Worm (Caenorhabditis elegans) whole organism, L1 larva: ENCODE results near the gene srg-13.

Experiments
- C04F5.9 ChIP-seq: sonication (generic microtip); optimal IDR thresholded peaks from 2 replicates; lab custom pipeline; 2016; ENCODE audit warnings: missing genetic modification characterization, missing compliant biosample characterization
- C34B4.2 ChIP-seq: sonication (generic microtip); optimal IDR thresholded peaks from 2 replicates; lab custom pipeline; 2017; ENCODE audit warnings: mild to moderate bottlenecking, missing genetic modification characterization, missing compliant biosample characterization
- Y116A8C.19 ChIP-seq: sonication (generic microtip); optimal IDR thresholded peaks from 2 replicates; lab custom pipeline; 2016; ENCODE audit warnings: missing compliant biosample characterization, missing genetic modification characterization, borderline replicate concordance
- aha-1 ChIP-seq: fragments of 150-350 bp; optimal IDR thresholded peaks from 2 replicates; lab custom pipeline; 2014; ENCODE audit warnings: missing biosample characterization, missing genetic modification characterization
- alr-1 ChIP-seq: fragments of 200-800 bp; sonication (Bioruptor generic); optimal IDR thresholded peaks from 2 replicates; lab custom pipeline; 2018; ENCODE audit warnings: borderline replicate concordance, mild to moderate bottlenecking, missing genetic modification characterization, missing compliant biosample characterization
- aly-2 ChIP-seq: fragments of 150-350 bp; optimal IDR thresholded peaks from 2 replicates; lab custom pipeline; 2014; ENCODE audit warnings: missing biosample characterization, missing genetic modification characterization
- blmp-1 ChIP-seq: fragments of 150-350 bp; optimal IDR thresholded peaks from 2 replicates; lab custom pipeline; 2014; ENCODE audit warnings: missing biosample characterization, missing genetic modification characterization
- ceh-8 ChIP-seq: fragments of 200-800 bp; sonication (Bioruptor generic); optimal IDR thresholded peaks from 2 replicates; lab custom pipeline; 2018; ENCODE audit warnings: mild to moderate bottlenecking, missing genetic modification characterization, moderate library complexity, missing compliant biosample characterization
- ces-1 ChIP-seq: fragments of 150-350 bp; optimal IDR thresholded peaks from 2 replicates; lab custom pipeline; 2014; ENCODE audit warnings: missing biosample characterization, missing genetic modification reagents, missing genetic modification characterization
- efl-1 ChIP-seq, 4 experiments: fragments of 150-350 bp; optimal IDR thresholded peaks in 3 of 4; peaks in 1 of 4; 1 replicate in 1 of 4; 2 replicates in 3 of 4; lab custom pipeline; 2014; ENCODE audit warnings: missing biosample characterization in 2 of 4, missing genetic modification characterization in 2 of 4, missing genetic modification reagents in 2 of 4
- egl-13 ChIP-seq: sonication (generic microtip); optimal IDR thresholded peaks from 2 replicates; lab custom pipeline; 2016; ENCODE audit warnings: missing genotype, missing genetic modification reagents, missing genetic modification characterization, missing compliant biosample characterization
- elt-2 ChIP-seq: sonication (generic microtip); optimal IDR thresholded peaks from 2 replicates; lab custom pipeline; 2016; ENCODE audit warnings: missing genetic modification characterization, mild to moderate bottlenecking, inconsistent platforms, missing compliant biosample characterization, missing genetic modification reagents
- fkh-10 ChIP-seq: sonication (generic microtip); optimal IDR thresholded peaks from 2 replicates; lab custom pipeline; 2017; ENCODE audit warnings: missing biosample characterization, missing genetic modification reagents, missing genetic modification characterization
- fkh-8 ChIP-seq: sonication (generic microtip); optimal IDR thresholded peaks from 2 replicates; lab custom pipeline; 2016; ENCODE audit warnings: mild to moderate bottlenecking, missing genetic modification characterization, missing compliant biosample characterization
- fos-1 ChIP-seq: fragments of 150-350 bp; optimal IDR thresholded peaks from 2 replicates; lab custom pipeline; 2014; ENCODE audit warnings: missing biosample characterization, missing genetic modification characterization
- grh-1 ChIP-seq: fragments of 200-800 bp; sonication (Bioruptor generic); IDR thresholded peaks from 2 replicates; pipeline ENCODE4 v1.3.6; 2022; ENCODE audit warnings: missing genetic modification reagents, missing genetic modification characterization, missing compliant biosample characterization
- hlh-17 ChIP-seq: fragments of 200-800 bp; sonication (Bioruptor generic); optimal IDR thresholded peaks from 2 replicates; lab custom pipeline; 2018; ENCODE audit warnings: missing genetic modification characterization, mild to moderate bottlenecking, missing compliant biosample characterization, moderate library complexity, borderline replicate concordance
- hlh-4 ChIP-seq: sonication (generic microtip); optimal IDR thresholded peaks from 2 replicates; lab custom pipeline; 2016; ENCODE audit warnings: mild to moderate bottlenecking, missing genetic modification characterization, missing compliant biosample characterization
- hpl-2 ChIP-seq: fragments of 150-350 bp; optimal IDR thresholded peaks from 2 replicates; lab custom pipeline; 2014; ENCODE audit warnings: missing biosample characterization, missing genetic modification reagents, missing genetic modification characterization
- irx-1 ChIP-seq: sonication (generic microtip); optimal IDR thresholded peaks from 2 replicates; lab custom pipeline; 2016; ENCODE audit warnings: missing genetic modification characterization, missing compliant biosample characterization
- isw-1 ChIP-seq: fragments of 200-800 bp; sonication (Bioruptor generic); IDR thresholded peaks from 2 replicates; pipeline ENCODE4 v1.3.6; 2022; ENCODE audit warnings: missing genetic modification characterization, missing compliant biosample characterization
- jun-1 ChIP-seq: fragments of 150-350 bp; optimal IDR thresholded peaks from 2 replicates; lab custom pipeline; 2014; ENCODE audit warnings: missing biosample characterization, missing genetic modification reagents, missing genetic modification characterization
- lin-13 ChIP-seq: fragments of 150-350 bp; optimal IDR thresholded peaks from 2 replicates; lab custom pipeline; 2014; ENCODE audit warnings: missing biosample characterization, missing genetic modification reagents, missing genetic modification characterization
- lin-35 ChIP-seq, 2 experiments: fragments of 150-350 bp; optimal IDR thresholded peaks; 2 replicates each; lab custom pipeline; 2014; ENCODE audit warnings: missing biosample characterization in 2 of 2, missing genetic modification characterization in 2 of 2, missing genetic modification reagents in 2 of 2
- lin-39 ChIP-seq: fragments of 150-350 bp; optimal IDR thresholded peaks from 2 replicates; lab custom pipeline; 2014; ENCODE audit warnings: missing biosample characterization, missing genetic modification reagents, missing genetic modification characterization
- lir-3 ChIP-seq: sonication (generic microtip); optimal IDR thresholded peaks from 2 replicates; lab custom pipeline; 2016; ENCODE audit warnings: mild to moderate bottlenecking, missing genetic modification characterization, moderate library complexity, missing compliant biosample characterization; ENCODE audit not compliant: poor library complexity
- mab-9 ChIP-seq: fragments of 200-800 bp; sonication (Bioruptor generic); IDR thresholded peaks from 2 replicates; pipeline ENCODE4 v1.3.6; 2022; ENCODE audit warnings: missing genetic modification reagents, missing genetic modification characterization, missing compliant biosample characterization
- nhr-20 ChIP-seq: sonication (generic microtip); optimal IDR thresholded peaks from 2 replicates; lab custom pipeline; 2016; ENCODE audit warnings: mild to moderate bottlenecking, missing genetic modification characterization, missing compliant biosample characterization
- nhr-47 ChIP-seq: sonication (generic microtip); optimal IDR thresholded peaks from 2 replicates; lab custom pipeline; 2016; ENCODE audit warnings: mild to moderate bottlenecking, missing genetic modification characterization, moderate library complexity, missing compliant biosample characterization
- nhr-76 ChIP-seq: sonication (generic microtip); optimal IDR thresholded peaks from 2 replicates; lab custom pipeline; 2017; ENCODE audit warnings: missing biosample characterization, missing genetic modification characterization
- nhr-84 ChIP-seq: sonication (generic microtip); optimal IDR thresholded peaks from 2 replicates; lab custom pipeline; 2017; ENCODE audit warnings: missing biosample characterization, missing genetic modification characterization
- pag-3 ChIP-seq: sonication (generic microtip); optimal IDR thresholded peaks from 2 replicates; lab custom pipeline; 2017; ENCODE audit warnings: missing genetic modification characterization, mild to moderate bottlenecking, missing compliant biosample characterization, antibody characterized with exemption, borderline replicate concordance; ENCODE audit not compliant: insufficient read depth
- pax-3 ChIP-seq: fragments of 200-800 bp; sonication (Bioruptor generic); optimal IDR thresholded peaks from 2 replicates; lab custom pipeline; 2018; ENCODE audit warnings: mild to moderate bottlenecking, missing genetic modification characterization, moderate library complexity, missing compliant biosample characterization
- pqm-1 ChIP-seq: sonication (generic microtip); optimal IDR thresholded peaks from 3 replicates; lab custom pipeline; 2017; ENCODE audit warnings: missing biosample characterization, missing genetic modification characterization
- skn-1 ChIP-seq: fragments of 150-350 bp; optimal IDR thresholded peaks from 2 replicates; lab custom pipeline; 2014; ENCODE audit warnings: missing biosample characterization, missing genetic modification characterization
- snpc-4 ChIP-seq: fragments of 150-350 bp; optimal IDR thresholded peaks from 2 replicates; lab custom pipeline; 2014; ENCODE audit warnings: missing biosample characterization, missing genetic modification characterization
- sup-37 ChIP-seq: fragments of 200-800 bp; sonication (Bioruptor generic); optimal IDR thresholded peaks from 2 replicates; lab custom pipeline; 2018; ENCODE audit warnings: mild to moderate bottlenecking, missing genetic modification characterization, missing compliant biosample characterization
- tbx-2 ChIP-seq: sonication (generic microtip); optimal IDR thresholded peaks from 2 replicates; lab custom pipeline; 2016; ENCODE audit warnings: missing genetic modification characterization, missing compliant biosample characterization
- tlp-1 ChIP-seq: fragments of 150-350 bp; optimal IDR thresholded peaks from 2 replicates; lab custom pipeline; 2014; ENCODE audit warnings: missing biosample characterization, missing genetic modification characterization
- unc-30 ChIP-seq: sonication (generic microtip); optimal IDR thresholded peaks from 2 replicates; lab custom pipeline; 2017; ENCODE audit warnings: missing biosample characterization, missing genetic modification characterization
- unc-62 ChIP-seq: fragments of 150-350 bp; optimal IDR thresholded peaks from 2 replicates; lab custom pipeline; 2014; ENCODE audit warnings: missing biosample characterization, missing genetic modification reagents, missing genetic modification characterization
- unc-86 ChIP-seq: sonication (generic microtip); optimal IDR thresholded peaks from 2 replicates; lab custom pipeline; 2016; ENCODE audit warnings: missing genetic modification characterization, missing compliant biosample characterization
- unc-98 ChIP-seq: fragments of 200-800 bp; sonication (Bioruptor generic); IDR thresholded peaks from 2 replicates; pipeline ENCODE4 v1.3.6; 2022; ENCODE audit warnings: missing genetic modification characterization, missing compliant biosample characterization
- vab-15 ChIP-seq: sonication (generic microtip); optimal IDR thresholded peaks from 2 replicates; lab custom pipeline; 2017; ENCODE audit warnings: missing genotype, mild to moderate bottlenecking, missing genetic modification characterization, missing compliant biosample characterization
- xbp-1 ChIP-seq: sonication (generic microtip); optimal IDR thresholded peaks from 2 replicates; lab custom pipeline; 2016; ENCODE audit warnings: missing genetic modification characterization, missing compliant biosample characterization
- zag-1 ChIP-seq: fragments of 150-350 bp; optimal IDR thresholded peaks from 2 replicates; lab custom pipeline; 2014; ENCODE audit warnings: missing biosample characterization, missing genetic modification characterization
- zip-4 ChIP-seq: fragments of 200-800 bp; sonication (Bioruptor generic); optimal IDR thresholded peaks from 2 replicates; lab custom pipeline; 2018; ENCODE audit warnings: mild to moderate bottlenecking, missing genetic modification characterization, moderate library complexity, missing compliant biosample characterization
- ztf-11 ChIP-seq, 2 experiments: sonication (generic microtip); optimal IDR thresholded peaks; 2 replicates each; lab custom pipeline; 2016 to 2017; ENCODE audit warnings: missing genetic modification characterization in 2 of 2, missing biosample characterization in 1 of 2, missing compliant biosample characterization in 1 of 2
- ztf-4 ChIP-seq: fragments of 150-350 bp; optimal IDR thresholded peaks from 2 replicates; lab custom pipeline; 2014; ENCODE audit warnings: missing biosample characterization, missing genetic modification characterization

The srg-13 gene

DNA sequence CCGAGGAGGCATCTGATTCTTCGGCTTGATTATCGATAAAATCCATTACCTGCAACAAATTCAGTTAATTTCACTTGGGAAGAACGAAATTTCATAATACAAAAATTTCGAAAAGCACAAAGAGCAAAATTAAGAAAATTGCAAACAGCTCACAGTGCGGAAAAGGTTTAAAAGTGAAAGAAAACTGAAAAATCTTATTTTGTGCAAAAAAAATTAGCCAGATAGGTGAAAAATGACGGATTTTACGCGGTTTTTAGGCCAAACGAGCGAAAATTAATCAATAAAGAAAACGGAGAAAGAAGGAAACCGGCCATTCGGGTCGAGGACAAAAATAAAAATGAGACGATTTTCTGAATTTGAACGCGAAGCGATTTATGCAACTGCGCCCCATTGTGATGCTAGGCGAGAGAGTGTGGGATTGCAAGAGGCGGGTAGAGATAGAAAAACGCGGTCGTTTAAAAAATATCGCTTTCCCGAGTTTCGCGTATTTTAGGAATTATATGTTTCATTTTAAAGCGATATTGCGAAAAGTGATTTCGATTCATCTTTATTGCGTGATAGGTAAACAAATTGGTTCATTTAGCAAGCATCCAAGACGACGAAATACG lies 48.7 kb downstream of the srg-13 start, which contains the start of gene emb-5 (continued):
- TF ChIP-seq ces-1 (GFP tag; lab: Kevin White, UChicago) = no peak
- TF ChIP-seq isw-1 = peak; percentile 75
- peak; percentile 7 for TF ChIP-seq aly-2
- TF ChIP-seq aha-1 (tag; lab: Kevin White, UChicago) = no peak
- peak; percentile 77 for TF ChIP-seq nhr-47 (tag; lab: Kevin White, UChicago)
- no peak for TF ChIP-seq tbx-2 (tag; lab: Kevin White, UChicago)
- no peak for TF ChIP-seq snpc-4 (tag; lab: Kevin White, UChicago)
- TF ChIP-seq nhr-84 (tag; lab: Kevin White, UChicago) = no peak
- TF ChIP-seq unc-30 (tag; lab: Kevin White, UChicago) = no peak
- TF ChIP-seq fkh-10 (GFP tag; lab: Kevin White, UChicago) = no peak
- peak; percentile 76 to 97 for TF ChIP-seq efl-1 (optimal IDR thresholded peaks at IDR 0.05; lab: Kevin White, UChicago)
- TF ChIP-seq efl-1 (GFP tag; optimal IDR thresholded peaks at IDR 0.05 in 1 of 2; lab: Kevin White, UChicago) = peak; percentile 97 to 100
- no peak for TF ChIP-seq hlh-17
- TF ChIP-seq sup-37 (GFP tag; lab: Kevin White, UChicago) = peak; percentile 36
- peak; percentile 39 for TF ChIP-seq fos-1 (tag; lab: Kevin White, UChicago)
- no peak for TF ChIP-seq tlp-1 (tag; lab: Kevin White, UChicago)
- no peak for TF ChIP-seq pag-3
- peak; percentile 71 for TF ChIP-seq skn-1 (tag; lab: Kevin White, UChicago)
- peak; percentile 9 for TF ChIP-seq elt-2 (tag; lab: Kevin White, UChicago)
- TF ChIP-seq nhr-20 (tag; lab: Kevin White, UChicago) = peak; percentile 67
- no peak for TF ChIP-seq vab-15 (tag; lab: Kevin White, UChicago)
- TF ChIP-seq C34B4.2 (tag; lab: Kevin White, UChicago) = no peak
- TF ChIP-seq zip-4 = no peak
- peak; percentile 96 to 98 for TF ChIP-seq lin-35 (GFP tag; optimal IDR thresholded peaks at IDR 0.05; lab: Kevin White, UChicago)
- no peak for TF ChIP-seq egl-13 (tag; lab: Kevin White, UChicago)
- no peak for TF ChIP-seq ztf-11 (tag; optimal IDR thresholded peaks at IDR 0.05; lab: Kevin White, UChicago)
- TF ChIP-seq unc-98 (GFP tag; lab: Robert Waterston, UW) = no peak
- no peak for TF ChIP-seq hlh-4
- no peak for TF ChIP-seq blmp-1 (tag; lab: Kevin White, UChicago)
- peak; percentile 58; the same call in 1 of the 2 replicates for TF ChIP-seq grh-1
- TF ChIP-seq mab-9 (GFP tag; lab: Robert Waterston, UW) = peak; percentile 40; the same call in 1 of the 2 replicates
- peak; percentile 62 for TF ChIP-seq fkh-8
- TF ChIP-seq zag-1 (tag; lab: Kevin White, UChicago) = no peak
- peak; percentile 44 for TF ChIP-seq irx-1
- no peak for TF ChIP-seq ztf-4 (tag; lab: Kevin White, UChicago)
- no peak for TF ChIP-seq nhr-76 (tag; lab: Kevin White, UChicago)
- TF ChIP-seq lin-39 = peak; percentile 59
- TF ChIP-seq unc-86 (tag; lab: Kevin White, UChicago) = peak; percentile 61
- TF ChIP-seq lin-13 (GFP tag; lab: Kevin White, UChicago) = peak; percentile 62

DNA sequence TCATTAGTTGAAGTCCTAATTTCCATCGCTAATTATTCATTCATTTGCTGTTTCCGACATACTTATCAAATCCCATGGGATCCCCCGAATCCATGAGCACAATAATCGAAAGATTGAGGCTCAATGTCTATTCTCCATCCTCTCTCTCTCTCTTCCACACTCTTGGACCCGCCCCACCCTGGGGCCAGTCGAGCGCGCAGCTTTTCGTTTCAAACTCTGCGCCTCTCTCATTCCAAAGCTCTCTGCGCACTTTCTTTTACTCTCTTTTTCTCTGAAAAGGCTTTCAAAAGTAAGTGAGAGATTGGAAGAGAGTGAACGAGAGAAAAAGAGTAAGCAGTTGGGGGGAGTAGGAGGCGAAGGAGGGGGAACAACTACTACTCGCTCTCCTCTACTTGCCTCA lies 49.7 kb downstream of the srg-13 start, which contains the start of gene acy-1:
Gene acy-1, plus strand, starts transcription at position 346 of the 400 bp plus-strand sequence.
- TF ChIP-seq pax-3 = peak; percentile 49
- TF ChIP-seq lir-3 (tag; lab: Kevin White, UChicago) = peak; percentile 51
- TF ChIP-seq egl-13 (tag; lab: Kevin White, UChicago) = peak; percentile 47
- TF ChIP-seq unc-62 (GFP tag; lab: Kevin White, UChicago) = no peak
- TF ChIP-seq ceh-8 (GFP tag; lab: Kevin White, UChicago) = peak; percentile 62
- no peak for TF ChIP-seq vab-15 (tag; lab: Kevin White, UChicago)
- TF ChIP-seq fos-1 (tag; lab: Kevin White, UChicago) = peak; percentile 62
- peak; percentile 83 for TF ChIP-seq fkh-8
- no peak for TF ChIP-seq alr-1 (tag; lab: Kevin White, UChicago)
- no peak for TF ChIP-seq hpl-2 (GFP tag; lab: Kevin White, UChicago)
- no peak for TF ChIP-seq pqm-1 (tag; lab: Kevin White, UChicago)
- TF ChIP-seq lin-13 (GFP tag; lab: Kevin White, UChicago) = peak; percentile 67
- TF ChIP-seq fkh-10 (GFP tag; lab: Kevin White, UChicago) = peak; percentile 81
- no peak for TF ChIP-seq pag-3
- TF ChIP-seq unc-30 (tag; lab: Kevin White, UChicago) = no peak
- peak; percentile 59 for TF ChIP-seq jun-1 (tag; lab: Kevin White, UChicago)
- peak; percentile 31 for TF ChIP-seq C04F5.9 (tag; lab: Kevin White, UChicago)
- no peak for TF ChIP-seq Y116A8C.19 (tag; lab: Kevin White, UChicago)
- TF ChIP-seq blmp-1 (tag; lab: Kevin White, UChicago) = peak; percentile 38
- peak; percentile 67 for TF ChIP-seq xbp-1 (tag; lab: Kevin White, UChicago)
- peak; percentile 68 for TF ChIP-seq zag-1 (tag; lab: Kevin White, UChicago)
- peak; percentile 26 for TF ChIP-seq irx-1
- TF ChIP-seq nhr-76 (tag; lab: Kevin White, UChicago) = no peak
